Fruit fly (Drosophila melanogaster): ENCODE data around the gene CG14260.

Gene CG14260

DNA sequence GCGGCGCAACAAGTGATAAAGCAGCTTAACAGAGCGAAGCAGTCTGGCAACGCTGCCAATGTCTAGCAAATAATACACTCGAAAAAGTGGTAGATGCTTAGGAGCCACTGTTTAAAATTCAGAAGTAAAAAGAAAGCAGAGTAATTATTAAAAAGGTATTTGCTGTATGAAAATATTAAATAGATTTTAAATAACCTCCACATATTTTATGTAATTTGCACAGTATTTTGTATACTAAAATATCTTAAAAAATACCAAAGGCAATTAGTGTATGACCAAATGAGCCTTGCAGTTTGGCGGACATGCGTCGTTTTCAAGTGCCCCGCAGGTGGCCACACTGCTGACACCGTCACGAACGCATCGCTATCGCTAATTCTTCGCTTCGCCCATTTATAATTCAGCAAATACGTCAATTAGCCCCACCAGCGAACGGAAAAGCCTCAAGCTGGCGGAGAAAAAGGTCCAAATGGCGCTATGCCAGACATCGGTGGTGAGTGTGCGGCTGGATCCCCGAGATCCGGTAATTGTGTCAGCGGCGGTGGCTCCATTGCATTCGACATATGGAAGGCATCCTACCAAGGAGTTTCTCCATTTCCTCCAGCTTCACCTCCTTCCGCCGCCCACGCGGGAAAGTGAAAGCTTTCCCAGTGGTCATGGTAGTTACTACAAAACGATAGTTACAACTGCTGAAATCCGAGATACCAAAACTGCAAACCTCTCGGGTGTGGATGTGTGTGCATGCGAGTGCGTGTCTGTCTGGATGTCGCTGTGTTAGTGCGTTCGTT, 11.9 kb upstream of the CG14260 start, which contains the start of gene pll (continued):
- peak; percentile 52 for TF ChIP-seq CG2202 (tag; optimal IDR thresholded peaks at IDR 0.05)
- peak; percentile 82 for TF ChIP-seq Sry-δ (GFP tag; optimal IDR thresholded peaks at IDR 0.05)
- peak; percentile 88 for TF ChIP-seq CG6689 (GFP tag; IDR thresholded peaks at IDR 0.05)
- no peak for TF ChIP-seq Dfd (GFP tag; optimal IDR thresholded peaks at IDR 0.05)
- peak; percentile 69 for TF ChIP-seq oc (tag; optimal IDR thresholded peaks at IDR 0.05)
- TF ChIP-seq ac (GFP tag; optimal IDR thresholded peaks at IDR 0.05): no peak
- peak; percentile 63 for TF ChIP-seq CG3281 (GFP tag; optimal IDR thresholded peaks at IDR 0.05)
- peak; percentile 43 for TF ChIP-seq CG3995 (GFP tag; optimal IDR thresholded peaks at IDR 0.05)
- TF ChIP-seq HLH54F (GFP tag; optimal IDR thresholded peaks at IDR 0.05): peak; percentile 68
- 0 out of 2 replicates have a peak, but pooled peaks have one; percentile 45 for TF ChIP-seq CG10321 (GFP tag; IDR thresholded peaks at IDR 0.05)
- peak; percentile 85 for TF ChIP-seq CG14014 (GFP tag; IDR thresholded peaks at IDR 0.05)
- no peak for TF ChIP-seq Doc3 (GFP tag; IDR thresholded peaks at IDR 0.05; ENCODE audit: partially characterized antibody)
- TF ChIP-seq p53 (GFP tag; optimal IDR thresholded peaks at IDR 0.05): peak; percentile 78
- no peak for TF ChIP-seq TFAM (GFP tag; optimal IDR thresholded peaks at IDR 0.05)
- TF ChIP-seq Rx (GFP tag; IDR thresholded peaks at IDR 0.05): peak; percentile 83
- peak; percentile 82 for TF ChIP-seq H15 (GFP tag; IDR thresholded peaks at IDR 0.05)
- TF ChIP-seq lilli (GFP tag; optimal IDR thresholded peaks at IDR 0.05): peak; percentile 89
- peak; percentile 65 for TF ChIP-seq kay (GFP tag; optimal IDR thresholded peaks at IDR 0.05)
- peak; percentile 93 for TF ChIP-seq CG14441 (GFP tag; IDR thresholded peaks at IDR 0.05)
- TF ChIP-seq CG4730 (GFP tag; IDR thresholded peaks at IDR 0.05): peak; percentile 84
- TF ChIP-seq rib (GFP tag; IDR thresholded peaks at IDR 0.05): peak; percentile 63; the same call in 1 of the 2 replicates
- no peak for TF ChIP-seq pb (GFP tag; optimal IDR thresholded peaks at IDR 0.05)
- peak; percentile 35 for TF ChIP-seq CG34376 (GFP tag; optimal IDR thresholded peaks at IDR 0.05)
- TF ChIP-seq CG10565 (GFP tag; optimal IDR thresholded peaks at IDR 0.05): peak; percentile 42
- no peak for TF ChIP-seq eve (GFP tag; optimal IDR thresholded peaks at IDR 0.05)
- TF ChIP-seq CG6175 (GFP tag; IDR thresholded peaks at IDR 0.05): peak; percentile 72; the same call in 2 of the 3 replicates
- peak; percentile 83 for TF ChIP-seq ind (GFP tag; optimal IDR thresholded peaks at IDR 0.05)
- peak; percentile 63 for TF ChIP-seq shn (GFP tag; optimal IDR thresholded peaks at IDR 0.05)
- TF ChIP-seq CG34422 (GFP tag; IDR thresholded peaks at IDR 0.05): peak; percentile 87
- peak; percentile 61; the same call in 1 of the 2 replicates for TF ChIP-seq CG8765 (GFP tag; IDR thresholded peaks at IDR 0.05)
- peak; percentile 65 for TF ChIP-seq luna (GFP tag; optimal IDR thresholded peaks at IDR 0.05)
- 0 out of 3 replicates have a peak, but pooled peaks have one; percentile 47 for TF ChIP-seq C15 (GFP tag; IDR thresholded peaks at IDR 0.05)
- TF ChIP-seq sd (tag; optimal IDR thresholded peaks at IDR 0.05): peak; percentile 78
- TF ChIP-seq nom (GFP tag; optimal IDR thresholded peaks at IDR 0.05): no peak
- peak; percentile 86 for TF ChIP-seq CG16779 (GFP tag; IDR thresholded peaks at IDR 0.05)
- peak; percentile 96 for TF ChIP-seq slbo (GFP tag; IDR thresholded peaks at IDR 0.05)
- peak; percentile 70 for TF ChIP-seq Max (GFP tag; optimal IDR thresholded peaks at IDR 0.05)
- no peak; the same call in 1 of the 2 replicates for TF ChIP-seq CG31441 (GFP tag; IDR thresholded peaks at IDR 0.05)
- peak; percentile 84 for TF ChIP-seq wdn (GFP tag; IDR thresholded peaks at IDR 0.05)
- TF ChIP-seq pum (GFP tag; optimal IDR thresholded peaks at IDR 0.05): peak; percentile 58
- TF ChIP-seq CG6654 (GFP tag; optimal IDR thresholded peaks at IDR 0.05): no peak
- peak; percentile 64 for TF ChIP-seq CG16815 (GFP tag; optimal IDR thresholded peaks at IDR 0.05)
- no peak for TF ChIP-seq CG8290 (GFP tag; optimal IDR thresholded peaks at IDR 0.05)
- TF ChIP-seq CG8290 (tag; optimal IDR thresholded peaks at IDR 0.05): no peak
- TF ChIP-seq Atf-2 (GFP tag; optimal IDR thresholded peaks at IDR 0.05): peak; percentile 27
- peak; percentile 67 for TF ChIP-seq CG4424 (GFP tag; optimal IDR thresholded peaks at IDR 0.05)
- peak; percentile 50; the same call in 1 of the 2 replicates for TF ChIP-seq amos (GFP tag; IDR thresholded peaks at IDR 0.05; ENCODE audit: partially characterized antibody)
- TF ChIP-seq Med (GFP tag): peak; percentile 95
- peak; percentile 64 for TF ChIP-seq CG8944 (GFP tag; optimal IDR thresholded peaks at IDR 0.05)
- 0 out of 3 replicates have a peak, but pooled peaks have one; percentile 9 for TF ChIP-seq vnd (GFP tag; IDR thresholded peaks at IDR 0.05; ENCODE audit: partially characterized antibody)
